Worm (Caenorhabditis elegans) whole organism, L1 larva: Measurements from ENCODE around the gene ZK813.1.

Experiments
- C16A3.4 ChIP-seq: fragments of 150-350 bp; optimal IDR thresholded peaks from 2 replicates; lab custom pipeline; 2014; ENCODE audit warnings: missing biosample characterization, missing genetic modification characterization
- aly-2 ChIP-seq: fragments of 150-350 bp; optimal IDR thresholded peaks from 2 replicates; lab custom pipeline; 2014; ENCODE audit warnings: missing biosample characterization, missing genetic modification characterization
- ama-1 ChIP-seq: fragments of 150-350 bp; optimal IDR thresholded peaks from 2 replicates; lab custom pipeline; 2014
- blmp-1 ChIP-seq: fragments of 150-350 bp; optimal IDR thresholded peaks from 2 replicates; lab custom pipeline; 2014; ENCODE audit warnings: missing biosample characterization, missing genetic modification characterization
- ceh-82 ChIP-seq, 3 experiments: fragments of 150-350 bp in 1 of 3; sonication (generic microtip) in 2 of 3; optimal IDR thresholded peaks; 2 replicates each; lab custom pipeline; 2014 to 2017; ENCODE audit warnings: missing biosample characterization in 3 of 3, missing genetic modification characterization in 3 of 3
- dpl-1 ChIP-seq, 3 experiments: fragments of 150-350 bp in 2 of 3; sonication (generic microtip) in 1 of 3; optimal IDR thresholded peaks; 2 replicates each; lab custom pipeline; 2014 to 2017; ENCODE audit warnings: missing biosample characterization in 3 of 3, missing genetic modification characterization in 3 of 3, missing genetic modification reagents in 3 of 3
- dsc-1 ChIP-seq: sonication (generic microtip); optimal IDR thresholded peaks from 2 replicates; lab custom pipeline; 2016; ENCODE audit warnings: mild to moderate bottlenecking, missing genetic modification characterization, missing compliant biosample characterization
- efl-1 ChIP-seq, 4 experiments: fragments of 150-350 bp; optimal IDR thresholded peaks in 3 of 4; peaks in 1 of 4; 1 replicate in 1 of 4; 2 replicates in 3 of 4; lab custom pipeline; 2014; ENCODE audit warnings: missing biosample characterization in 2 of 4, missing genetic modification characterization in 2 of 4, missing genetic modification reagents in 2 of 4
- efl-3 ChIP-seq: fragments of 200-800 bp; sonication (Bioruptor generic); optimal IDR thresholded peaks from 2 replicates; lab custom pipeline; 2018; ENCODE audit warnings: mild to moderate bottlenecking, missing genetic modification characterization, missing compliant biosample characterization
- elt-2 ChIP-seq: sonication (generic microtip); optimal IDR thresholded peaks from 2 replicates; lab custom pipeline; 2016; ENCODE audit warnings: missing genetic modification characterization, mild to moderate bottlenecking, inconsistent platforms, missing compliant biosample characterization, missing genetic modification reagents
- fos-1 ChIP-seq: fragments of 150-350 bp; optimal IDR thresholded peaks from 2 replicates; lab custom pipeline; 2014; ENCODE audit warnings: missing biosample characterization, missing genetic modification characterization
- hlh-17 ChIP-seq: fragments of 200-800 bp; sonication (Bioruptor generic); optimal IDR thresholded peaks from 2 replicates; lab custom pipeline; 2018; ENCODE audit warnings: missing genetic modification characterization, mild to moderate bottlenecking, missing compliant biosample characterization, moderate library complexity, borderline replicate concordance
- hpl-2 ChIP-seq: fragments of 150-350 bp; optimal IDR thresholded peaks from 2 replicates; lab custom pipeline; 2014; ENCODE audit warnings: missing biosample characterization, missing genetic modification reagents, missing genetic modification characterization
- lin-13 ChIP-seq: fragments of 150-350 bp; optimal IDR thresholded peaks from 2 replicates; lab custom pipeline; 2014; ENCODE audit warnings: missing biosample characterization, missing genetic modification reagents, missing genetic modification characterization
- lin-14 ChIP-seq: fragments of 200-800 bp; sonication (Bioruptor generic); optimal IDR thresholded peaks from 2 replicates; lab custom pipeline; 2018; ENCODE audit warnings: mild to moderate bottlenecking, missing genetic modification characterization, moderate library complexity, missing compliant biosample characterization
- lin-35 ChIP-seq, 2 experiments: fragments of 150-350 bp; optimal IDR thresholded peaks; 2 replicates each; lab custom pipeline; 2014; ENCODE audit warnings: missing biosample characterization in 2 of 2, missing genetic modification characterization in 2 of 2, missing genetic modification reagents in 2 of 2
- lin-39 ChIP-seq: fragments of 150-350 bp; optimal IDR thresholded peaks from 2 replicates; lab custom pipeline; 2014; ENCODE audit warnings: missing biosample characterization, missing genetic modification reagents, missing genetic modification characterization
- lsy-2 ChIP-seq, 2 experiments: fragments of 150-350 bp; optimal IDR thresholded peaks; 2 replicates each; lab custom pipeline; 2014; ENCODE audit warnings: missing biosample characterization in 2 of 2, missing genetic modification characterization in 2 of 2
- mdl-1 ChIP-seq, 2 experiments: fragments of 150-350 bp; optimal IDR thresholded peaks; 2 replicates each; lab custom pipeline; 2014 to 2017; ENCODE audit warnings: missing biosample characterization in 2 of 2, missing genetic modification characterization in 2 of 2, inconsistent platforms in 1 of 2
- mef-2 ChIP-seq: fragments of 150-350 bp; optimal IDR thresholded peaks from 2 replicates; lab custom pipeline; 2014; ENCODE audit warnings: missing biosample characterization, missing genetic modification characterization
- nhr-12 ChIP-seq: sonication (generic microtip); optimal IDR thresholded peaks from 2 replicates; lab custom pipeline; 2017; ENCODE audit warnings: missing biosample characterization, missing genetic modification characterization
- nhr-20 ChIP-seq: sonication (generic microtip); optimal IDR thresholded peaks from 2 replicates; lab custom pipeline; 2016; ENCODE audit warnings: mild to moderate bottlenecking, missing genetic modification characterization, missing compliant biosample characterization
- nhr-237 ChIP-seq: fragments of 150-350 bp; optimal IDR thresholded peaks from 2 replicates; lab custom pipeline; 2014; ENCODE audit warnings: missing biosample characterization, missing genetic modification characterization
- nhr-71 ChIP-seq: sonication (generic microtip); optimal IDR thresholded peaks from 2 replicates; lab custom pipeline; 2016; ENCODE audit warnings: mild to moderate bottlenecking, missing genetic modification characterization, moderate library complexity, missing compliant biosample characterization
- nhr-77 ChIP-seq: fragments of 150-350 bp; optimal IDR thresholded peaks from 2 replicates; lab custom pipeline; 2014; ENCODE audit warnings: missing biosample characterization, missing genetic modification characterization
- nhr-85 ChIP-seq: sonication (generic microtip); peaks from one replicate; lab custom pipeline; 2016; ENCODE audit warnings: missing genetic modification characterization, inconsistent platforms, missing compliant biosample characterization
- nhr-90 ChIP-seq: sonication (generic microtip); optimal IDR thresholded peaks from 2 replicates; lab custom pipeline; 2016; ENCODE audit warnings: mild to moderate bottlenecking, missing genetic modification characterization, missing compliant biosample characterization; ENCODE audit not compliant: poor library complexity
- pax-3 ChIP-seq: fragments of 200-800 bp; sonication (Bioruptor generic); optimal IDR thresholded peaks from 2 replicates; lab custom pipeline; 2018; ENCODE audit warnings: mild to moderate bottlenecking, missing genetic modification characterization, moderate library complexity, missing compliant biosample characterization
- pqm-1 ChIP-seq: sonication (generic microtip); optimal IDR thresholded peaks from 3 replicates; lab custom pipeline; 2017; ENCODE audit warnings: missing biosample characterization, missing genetic modification characterization
- skn-1 ChIP-seq: fragments of 150-350 bp; optimal IDR thresholded peaks from 2 replicates; lab custom pipeline; 2014; ENCODE audit warnings: missing biosample characterization, missing genetic modification characterization
- snu-23 ChIP-seq: sonication (generic microtip); optimal IDR thresholded peaks from 2 replicates; lab custom pipeline; 2016; ENCODE audit warnings: missing genetic modification characterization, missing compliant biosample characterization
- swsn-7 ChIP-seq: sonication (generic microtip); optimal IDR thresholded peaks from 2 replicates; lab custom pipeline; 2016; ENCODE audit warnings: missing genetic modification characterization, missing compliant biosample characterization
- tbx-2 ChIP-seq: sonication (generic microtip); optimal IDR thresholded peaks from 2 replicates; lab custom pipeline; 2016; ENCODE audit warnings: missing genetic modification characterization, missing compliant biosample characterization
- unc-130 ChIP-seq: fragments of 150-350 bp; optimal IDR thresholded peaks from 2 replicates; lab custom pipeline; 2017; ENCODE audit warnings: missing biosample characterization, missing genetic modification characterization, inconsistent platforms
- unc-62 ChIP-seq: fragments of 150-350 bp; optimal IDR thresholded peaks from 2 replicates; lab custom pipeline; 2014; ENCODE audit warnings: missing biosample characterization, missing genetic modification reagents, missing genetic modification characterization
- zag-1 ChIP-seq: fragments of 150-350 bp; optimal IDR thresholded peaks from 2 replicates; lab custom pipeline; 2014; ENCODE audit warnings: missing biosample characterization, missing genetic modification characterization
- zip-4 ChIP-seq: fragments of 200-800 bp; sonication (Bioruptor generic); optimal IDR thresholded peaks from 2 replicates; lab custom pipeline; 2018; ENCODE audit warnings: mild to moderate bottlenecking, missing genetic modification characterization, moderate library complexity, missing compliant biosample characterization
- ztf-11 ChIP-seq, 2 experiments: sonication (generic microtip); optimal IDR thresholded peaks; 2 replicates each; lab custom pipeline; 2016 to 2017; ENCODE audit warnings: missing genetic modification characterization in 2 of 2, missing biosample characterization in 1 of 2, missing compliant biosample characterization in 1 of 2

ZK813.1 gene

DNA sequence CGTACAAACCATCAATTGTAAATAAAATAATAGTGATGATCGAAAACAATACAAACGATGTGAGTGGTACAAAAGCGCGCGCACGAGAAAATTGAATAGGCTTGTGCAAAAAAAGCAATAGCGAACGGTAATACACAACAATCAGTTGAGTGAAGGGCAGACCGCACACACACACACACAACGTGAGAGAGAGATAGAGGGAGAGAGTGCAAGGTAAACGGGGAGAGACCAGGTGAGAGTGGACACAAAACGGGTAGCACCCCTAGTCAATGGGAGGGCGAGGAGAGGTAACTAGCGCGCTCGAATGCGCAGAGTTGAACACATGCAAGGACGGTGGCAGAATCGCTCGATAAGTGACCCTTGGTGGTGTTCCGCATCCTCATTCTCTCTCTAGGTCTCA is 26.1 kb downstream of the ZK813.1 start:
- no peak for TF ChIP-seq dpl-1 (GFP tag; optimal IDR thresholded peaks at IDR 0.05; lab: Kevin White, UChicago)
- TF ChIP-seq pqm-1: no peak
- TF ChIP-seq C16A3.4 (tag; lab: Kevin White, UChicago): no peak
- TF ChIP-seq snu-23: peak; percentile 24
- TF ChIP-seq skn-1 (tag; lab: Kevin White, UChicago): no peak
- peak; percentile 75 for TF ChIP-seq lin-14 (GFP tag; lab: Kevin White, UChicago)
- no peak for TF ChIP-seq mef-2 (tag; lab: Kevin White, UChicago)
- TF ChIP-seq nhr-85 (tag; lab: Kevin White, UChicago): peak; percentile 44
- TF ChIP-seq ztf-11 (tag; optimal IDR thresholded peaks at IDR 0.05; lab: Kevin White, UChicago): no peak
- TF ChIP-seq nhr-12 (tag; lab: Kevin White, UChicago): no peak
- TF ChIP-seq mdl-1 (tag; optimal IDR thresholded peaks at IDR 0.05; lab: Kevin White, UChicago): peak in 1 of 2 experiments; percentile 4
- no peak for TF ChIP-seq nhr-77 (tag; lab: Kevin White, UChicago)
- TF ChIP-seq lin-13: no peak
- TF ChIP-seq fos-1 (tag; lab: Kevin White, UChicago): no peak
- TF ChIP-seq hlh-17: no peak
- TF ChIP-seq blmp-1 (tag; lab: Kevin White, UChicago): peak; percentile 4
- no peak for TF ChIP-seq unc-62 (GFP tag; lab: Kevin White, UChicago)
- no peak for TF ChIP-seq efl-1 (optimal IDR thresholded peaks at IDR 0.05; lab: Kevin White, UChicago)
- TF ChIP-seq efl-1 (GFP tag; optimal IDR thresholded peaks at IDR 0.05 in 1 of 2; lab: Kevin White, UChicago): peak in 1 of 2 experiments; percentile 30
- no peak for TF ChIP-seq swsn-7 (tag; lab: Kevin White, UChicago)
- TF ChIP-seq lin-35 (GFP tag; optimal IDR thresholded peaks at IDR 0.05; lab: Kevin White, UChicago): peak in 1 of 2 experiments; percentile 18
- no peak for TF ChIP-seq tbx-2
- no peak for TF ChIP-seq zag-1 (tag; lab: Kevin White, UChicago)
- TF ChIP-seq dsc-1 (tag; lab: Kevin White, UChicago): no peak

- no peak for TF ChIP-seq elt-2
- no peak for TF ChIP-seq aly-2 (tag; lab: Kevin White, UChicago)
- TF ChIP-seq mef-2 (tag; lab: Kevin White, UChicago): no peak
- no peak for TF ChIP-seq ama-1 (lab: Kevin White, UChicago)
- TF ChIP-seq nhr-20: no peak
- no peak for TF ChIP-seq nhr-12 (tag; lab: Kevin White, UChicago)
- no peak for TF ChIP-seq nhr-90 (tag; lab: Kevin White, UChicago)
- no peak for TF ChIP-seq efl-3 (GFP tag; lab: Kevin White, UChicago)
- no peak for TF ChIP-seq lin-39 (tag; lab: Kevin White, UChicago)
- no peak for TF ChIP-seq nhr-71 (tag; lab: Kevin White, UChicago)
- no peak for TF ChIP-seq lsy-2 (tag; optimal IDR thresholded peaks at IDR 0.05; lab: Kevin White, UChicago)
- no peak for TF ChIP-seq nhr-237
- TF ChIP-seq lin-13: no peak
- TF ChIP-seq ceh-82 (tag; optimal IDR thresholded peaks at IDR 0.05; lab: Kevin White, UChicago): no peak
- no peak for TF ChIP-seq zip-4 (GFP tag; lab: Kevin White, UChicago)
- TF ChIP-seq hpl-2: no peak
- no peak for TF ChIP-seq pax-3 (tag; lab: Kevin White, UChicago)
These were observed 27.7 kb downstream of the ZK813.1 start for ce11 chrX:3473793-3474192.

DNA sequence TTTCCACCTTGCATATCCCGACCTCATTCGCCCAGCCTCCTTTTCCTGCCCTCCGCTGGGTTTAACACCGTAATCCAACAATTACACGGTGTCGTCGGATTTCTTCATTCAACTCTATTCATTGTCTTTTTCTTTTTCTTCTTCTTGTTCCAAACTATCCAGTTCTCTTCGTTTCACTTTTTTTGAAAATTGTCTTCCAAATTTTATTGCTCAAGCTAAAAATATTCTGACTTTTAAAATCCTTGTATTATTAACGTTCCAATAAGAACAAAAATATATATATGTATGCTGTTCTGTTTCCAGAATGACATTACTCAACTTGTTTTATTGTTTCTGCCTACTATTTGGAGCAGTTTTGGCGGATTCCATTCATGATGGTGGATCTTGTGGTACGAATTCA is 33.8 kb downstream of the ZK813.1 start, which contains the start of gene wrt-6:
Gene wrt-6, plus strand, starts transcription at position 301 of the 400 bp plus-strand sequence.
- TF ChIP-seq unc-130 (tag; lab: Kevin White, UChicago) (no peak), efl-3 (GFP tag; lab: Kevin White, UChicago) (no peak)
- TF ChIP-seq, all 84 proteins: peak for 0
